Worm (Caenorhabditis elegans): Measurements from ENCODE around the gene hal-3.

Gene hal-3

DNA sequence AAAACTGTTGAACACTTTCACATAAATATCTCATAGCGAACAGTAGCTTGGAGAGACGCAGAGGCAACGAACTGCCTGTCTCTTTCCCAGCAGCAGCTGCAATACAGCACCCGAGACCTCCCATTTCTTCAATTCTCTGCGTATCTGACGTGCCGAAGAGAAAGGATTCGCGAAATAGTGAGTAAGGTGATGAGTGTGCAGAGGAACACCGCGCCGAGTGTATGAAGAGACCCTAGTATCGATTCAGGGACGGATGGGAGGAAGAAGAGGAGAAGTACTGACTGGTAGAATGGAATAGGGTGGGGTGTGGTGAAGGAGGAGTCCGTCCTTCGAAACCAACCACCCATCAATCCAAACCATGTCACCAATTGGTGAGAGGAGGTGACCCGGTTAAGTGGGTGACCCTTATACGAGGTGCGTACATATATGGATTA, 29.2 kb upstream of the hal-3 start:
- TF ChIP-seq ZK546.5 (tag; optimal IDR thresholded peaks at IDR 0.05): no peak
- TF ChIP-seq tra-1 (GFP tag; IDR thresholded peaks at IDR 0.05): 0 out of 2 replicates have a peak, but pooled peaks have one; percentile 27
- TF ChIP-seq dmd-8 (GFP tag; IDR thresholded peaks at IDR 0.05): no peak
- peak; percentile 0 for TF ChIP-seq F37D6.2 (tag; optimal IDR thresholded peaks at IDR 0.05)
- peak; percentile 40 for TF ChIP-seq ama-1 (optimal IDR thresholded peaks at IDR 0.05)
- TF ChIP-seq dmd-6 (GFP tag; IDR thresholded peaks at IDR 0.05): peak; percentile 60
- TF ChIP-seq arid-1 (GFP tag; conservative IDR thresholded peaks at IDR 0.05): no peak
- peak; percentile 49 for TF ChIP-seq set-16 (GFP tag; IDR thresholded peaks at IDR 0.05)
- TF ChIP-seq saeg-2 (GFP tag; IDR thresholded peaks at IDR 0.05): 0 out of 2 replicates have a peak, but pooled peaks have one; percentile 44
- TF ChIP-seq zfp-2 (tag; optimal IDR thresholded peaks at IDR 0.05): no peak
- peak; percentile 94 for TF ChIP-seq nhr-11 (tag; optimal IDR thresholded peaks at IDR 0.05)
- 0 out of 2 replicates have a peak, but pooled peaks have one; percentile 30 for TF ChIP-seq ctbp-1 (GFP tag; IDR thresholded peaks at IDR 0.05)
- TF ChIP-seq pha-4 (GFP tag; IDR thresholded peaks at IDR 0.05): no peak
- no peak for TF ChIP-seq pha-4 (tag; optimal IDR thresholded peaks at IDR 0.05)
- TF ChIP-seq nhr-76 (tag; optimal IDR thresholded peaks at IDR 0.05): no peak
- peak; percentile 67 for TF ChIP-seq dve-1 (tag; optimal IDR thresholded peaks at IDR 0.05; ENCODE audit: insufficient read depth)
- peak; percentile 86 for TF ChIP-seq mxl-3 (GFP tag; optimal IDR thresholded peaks at IDR 0.05)
- TF ChIP-seq hlh-11 (tag; optimal IDR thresholded peaks at IDR 0.05): peak; percentile 93
- TF ChIP-seq unc-62 (GFP tag; optimal IDR thresholded peaks at IDR 0.05 in 1 of 2): peak in 1 of 2 experiments; percentile 99
- no peak for TF ChIP-seq unc-62 (tag; optimal IDR thresholded peaks at IDR 0.05)
- TF ChIP-seq nhr-28 (tag; optimal IDR thresholded peaks at IDR 0.05): peak; percentile 81
- no peak for TF ChIP-seq nhr-25 (tag; optimal IDR thresholded peaks at IDR 0.05; ENCODE audit: borderline replicate concordance, insufficient read depth)
- TF ChIP-seq ces-1 (GFP tag; optimal IDR thresholded peaks at IDR 0.05): no peak
- peak; percentile 36 for TF ChIP-seq nhr-48 (tag; optimal IDR thresholded peaks at IDR 0.05)
- peak in 1 of 2 experiments; percentile 74 for TF ChIP-seq mdl-1 (tag; optimal IDR thresholded peaks at IDR 0.05)
- no peak for TF ChIP-seq ceh-32 (tag; optimal IDR thresholded peaks at IDR 0.05; ENCODE audit: poor library complexity)
- peak; percentile 8 for TF ChIP-seq T20F7.1 (GFP tag; optimal IDR thresholded peaks at IDR 0.05)
- no peak for TF ChIP-seq lin-13 (GFP tag; optimal IDR thresholded peaks at IDR 0.05)
- no peak for TF ChIP-seq tag-97 (GFP tag; IDR thresholded peaks at IDR 0.05)
- TF ChIP-seq ztf-7 (tag; optimal IDR thresholded peaks at IDR 0.05): peak; percentile 2
- TF ChIP-seq spr-1 (tag; optimal IDR thresholded peaks at IDR 0.05): peak; percentile 19
- TF ChIP-seq dmd-9 (GFP tag; IDR thresholded peaks at IDR 0.05): no peak
- TF ChIP-seq ceh-62 (tag; optimal IDR thresholded peaks at IDR 0.05): no peak
- no peak for TF ChIP-seq daf-16 (GFP tag; optimal IDR thresholded peaks at IDR 0.05)
- TF ChIP-seq daf-16 (tag; optimal IDR thresholded peaks at IDR 0.05): peak; percentile 46
- peak; percentile 23 for TF ChIP-seq F10B5.3 (tag; optimal IDR thresholded peaks at IDR 0.05)
- peak; percentile 83 for TF ChIP-seq hmg-1.1 (GFP tag; IDR thresholded peaks at IDR 0.05)
- no peak for TF ChIP-seq R02D3.7 (tag; optimal IDR thresholded peaks at IDR 0.05)
- peak; percentile 87 for TF ChIP-seq hlh-30 (tag; optimal IDR thresholded peaks at IDR 0.05; ENCODE audit: insufficient read depth)
- no peak for TF ChIP-seq Y75B8A.6 (GFP tag; IDR thresholded peaks at IDR 0.05)
- TF ChIP-seq nhr-102 (tag; optimal IDR thresholded peaks at IDR 0.05): no peak
- TF ChIP-seq vab-7 (GFP tag; IDR thresholded peaks at IDR 0.05): no peak
- no peak for TF ChIP-seq madf-5 (GFP tag; IDR thresholded peaks at IDR 0.05)
- TF ChIP-seq lim-7 (GFP tag; IDR thresholded peaks at IDR 0.05): peak; percentile 39; the same call in 1 of the 2 replicates
- no peak for TF ChIP-seq lin-29 (GFP tag; IDR thresholded peaks at IDR 0.05)
- peak; percentile 45 for TF ChIP-seq nhr-6 (tag; optimal IDR thresholded peaks at IDR 0.05)
- TF ChIP-seq mep-1 (tag; optimal IDR thresholded peaks at IDR 0.05): peak; percentile 86
- TF ChIP-seq madf-9 (GFP tag; conservative IDR thresholded peaks at IDR 0.05): no peak
- TF ChIP-seq hif-1 (tag; optimal IDR thresholded peaks at IDR 0.05): peak in 1 of 2 experiments; percentile 53
- no peak for TF ChIP-seq aly-2 (tag; optimal IDR thresholded peaks at IDR 0.05)
- TF ChIP-seq dpl-1 (GFP tag; optimal IDR thresholded peaks at IDR 0.05): peak; percentile 14

All from whole organism, L4 larva.